Worm (Caenorhabditis elegans) whole organism, L4/young adult: ENCODE data around the gene syx-6.

ENCODE experiments used
- W03F9.2 ChIP-seq: fragments of 150-350 bp; optimal IDR thresholded peaks from 2 replicates; lab custom pipeline; 2014; ENCODE audit warnings: missing biosample characterization, missing genetic modification characterization
- dao-5 ChIP-seq: sonication (generic microtip); optimal IDR thresholded peaks from 2 replicates; lab custom pipeline; 2016; ENCODE audit warnings: missing genotype, missing genetic modification characterization, moderate library complexity, missing compliant biosample characterization
- him-1 ChIP-seq: sonication (generic microtip); optimal IDR thresholded peaks from 2 replicates; lab custom pipeline; 2016; ENCODE audit warnings: missing genotype, missing genetic modification reagents, missing genetic modification characterization, missing compliant biosample characterization

ce11 chrX:3190193-3190592, 25.9 kb downstream of the syx-6 start:
- TF ChIP-seq dao-5, result no peak
- TF ChIP-seq W03F9.2 (tag; lab: Kevin White, UChicago), result no peak
- TF ChIP-seq him-1 (tag; lab: Kevin White, UChicago), result no peak
